Worm (Caenorhabditis elegans) whole organism, mixed stage, embryonic: ENCODE measurements around the gene srbc-42.

ENCODE experiments used
- M03D4.4 ChIP-seq: sonication (generic microtip); optimal IDR thresholded peaks from 2 replicates; lab custom pipeline; 2017; ENCODE audit warnings: mild to moderate bottlenecking, missing genetic modification characterization, missing compliant biosample characterization
- ceh-39 ChIP-seq: fragments of 150-350 bp; optimal IDR thresholded peaks from 2 replicates; lab custom pipeline; 2014; ENCODE audit warnings: missing biosample characterization, missing genetic modification characterization
- cnd-1 ChIP-seq: fragments of 200-800 bp; sonication (Bioruptor generic); optimal IDR thresholded peaks from 2 replicates; lab custom pipeline; 2018; ENCODE audit warnings: mild to moderate bottlenecking, missing genetic modification characterization, missing compliant biosample characterization
- elt-3 ChIP-seq: fragments of 150-350 bp; optimal IDR thresholded peaks from 2 replicates; lab custom pipeline; 2014; ENCODE audit warnings: missing biosample characterization, missing genetic modification characterization
- flh-1 ChIP-seq: fragments of 200-800 bp; sonication (Bioruptor generic); optimal IDR thresholded peaks from 2 replicates; lab custom pipeline; 2018; ENCODE audit warnings: mild to moderate bottlenecking, missing genetic modification characterization, moderate library complexity, missing compliant biosample characterization
- lin-13 ChIP-seq: fragments of 150-350 bp; optimal IDR thresholded peaks from 2 replicates; lab custom pipeline; 2014; ENCODE audit warnings: missing biosample characterization, missing genetic modification characterization
- mep-1 ChIP-seq: fragments of 150-350 bp; optimal IDR thresholded peaks from 2 replicates; lab custom pipeline; 2017; ENCODE audit warnings: missing biosample characterization, missing genetic modification reagents, missing genetic modification characterization, inconsistent platforms
- nhr-237 ChIP-seq: fragments of 150-350 bp; optimal IDR thresholded peaks from 2 replicates; lab custom pipeline; 2014; ENCODE audit warnings: missing biosample characterization, missing genetic modification characterization
- nhr-28 ChIP-seq: fragments of 150-350 bp; optimal IDR thresholded peaks from 2 replicates; lab custom pipeline; 2014; ENCODE audit warnings: missing biosample characterization, missing genetic modification characterization
- snpc-4 ChIP-seq: fragments of 150-350 bp; optimal IDR thresholded peaks from 2 replicates; lab custom pipeline; 2014; ENCODE audit warnings: missing biosample characterization, missing genetic modification characterization
- sptf-1 ChIP-seq: sonication (generic microtip); optimal IDR thresholded peaks from 2 replicates; lab custom pipeline; 2017; ENCODE audit warnings: mild to moderate bottlenecking, missing genetic modification characterization, moderate library complexity, missing compliant biosample characterization
- unc-120 ChIP-seq: sonication (generic microtip); optimal IDR thresholded peaks from 2 replicates; lab custom pipeline; 2017; ENCODE audit warnings: missing genetic modification characterization, missing compliant biosample characterization; ENCODE audit not compliant: poor library complexity, severe bottlenecking
- unc-39 ChIP-seq: fragments of 150-350 bp; optimal IDR thresholded peaks from 2 replicates; lab custom pipeline; 2014; ENCODE audit warnings: missing biosample characterization, missing genetic modification characterization
- zip-8 ChIP-seq: fragments of 150-350 bp; optimal IDR thresholded peaks from 2 replicates; lab custom pipeline; 2014; ENCODE audit warnings: missing biosample characterization, missing genetic modification characterization

DNA sequence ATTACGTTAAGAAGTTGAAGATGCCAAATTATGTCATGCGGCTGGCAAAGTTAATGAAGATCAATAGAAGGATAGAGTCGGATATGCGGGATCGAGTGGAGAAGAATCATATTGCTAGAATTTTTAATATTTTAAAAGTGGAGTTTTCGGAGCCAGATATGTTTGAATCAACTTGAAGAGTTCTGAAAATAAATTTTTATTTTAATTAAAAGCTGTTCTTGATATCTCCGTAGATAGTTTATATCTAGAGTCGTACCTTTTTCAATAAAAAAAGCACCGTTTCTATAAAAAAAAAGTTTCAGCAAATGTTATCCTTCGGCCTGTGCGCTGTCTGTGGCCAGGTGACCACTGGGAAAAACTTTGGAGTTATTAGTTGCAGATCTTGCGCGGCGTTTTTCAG, 42.2 kb upstream of the srbc-42 start, which contains the start of gene nhr-96:
- TF ChIP-seq M03D4.4 (tag; lab: Kevin White, UChicago) (no peak), ceh-39 (tag; lab: Kevin White, UChicago) (no peak), sptf-1 (tag; lab: Kevin White, UChicago) (no peak), nhr-237 (no peak), mep-1 (no peak), snpc-4 (tag; lab: Kevin White, UChicago) (no peak), cnd-1 (tag; lab: Kevin White, UChicago) (no peak), lin-13 (tag; lab: Kevin White, UChicago) (no peak), zip-8 (tag; lab: Kevin White, UChicago) (no peak), elt-3 (tag; lab: Kevin White, UChicago) (no peak), flh-1 (GFP tag; lab: Kevin White, UChicago) (no peak), nhr-28 (tag; lab: Kevin White, UChicago) (no peak), unc-120 (tag; lab: Kevin White, UChicago) (no peak), unc-39 (tag; lab: Kevin White, UChicago) (no peak)
